Fruit fly (Drosophila melanogaster) whole organism, pupa: Measurements from ENCODE around the gene ind.

Experiments
- CG12605 ChIP-seq: fragments of 200-800 bp; sonication (Bioruptor generic); IDR thresholded peaks from 2 replicates; pipeline ENCODE4 v1.3.6; 2022; ENCODE audit warnings: missing biosample characterization, missing genetic modification characterization
- CG13204 ChIP-seq: fragments of 200-800 bp; sonication (Bioruptor generic); optimal IDR thresholded peaks from 2 replicates; lab custom pipeline; 2018; ENCODE audit warnings: missing biosample characterization, mild to moderate bottlenecking, missing genetic modification characterization, moderate library complexity
- CG34367 ChIP-seq: fragments of 200-800 bp; sonication (Bioruptor generic); optimal IDR thresholded peaks from 2 replicates; lab custom pipeline; 2018; ENCODE audit warnings: missing biosample characterization, mild to moderate bottlenecking, missing genetic modification characterization
- CG9948 ChIP-seq: fragments of 200-800 bp; sonication (Bioruptor generic); optimal IDR thresholded peaks from 2 replicates; lab custom pipeline; 2018; ENCODE audit warnings: missing biosample characterization, mild to moderate bottlenecking, missing genetic modification characterization, moderate library complexity
- Ets98B ChIP-seq: fragments of 200-800 bp; sonication (Bioruptor generic); IDR thresholded peaks from 2 replicates; pipeline ENCODE4 v1.3.6; 2022; ENCODE audit warnings: missing biosample characterization, missing genetic modification characterization
- Pif1A ChIP-seq: fragments of 200-800 bp; sonication (Bioruptor generic); optimal IDR thresholded peaks from 3 replicates; lab custom pipeline; 2016; ENCODE audit warnings: missing biosample characterization, missing genetic modification characterization
- Snoo ChIP-seq: fragments of 200-800 bp; sonication (Bioruptor generic); optimal IDR thresholded peaks from 3 replicates; lab custom pipeline; 2017; ENCODE audit warnings: missing biosample characterization, mild to moderate bottlenecking, missing genetic modification characterization, inconsistent platforms
- fd96Ca ChIP-seq: fragments of 200-800 bp; sonication (Bioruptor generic); IDR thresholded peaks from 3 replicates; pipeline ENCODE4 v1.3.6; 2022; ENCODE audit warnings: missing biosample characterization, missing genetic modification characterization
- rn ChIP-seq: fragments of 200-800 bp; sonication (Bioruptor generic); IDR thresholded peaks from 2 replicates; pipeline ENCODE4 v1.3.6; 2022; ENCODE audit warnings: missing biosample characterization, missing genetic modification characterization

DNA sequence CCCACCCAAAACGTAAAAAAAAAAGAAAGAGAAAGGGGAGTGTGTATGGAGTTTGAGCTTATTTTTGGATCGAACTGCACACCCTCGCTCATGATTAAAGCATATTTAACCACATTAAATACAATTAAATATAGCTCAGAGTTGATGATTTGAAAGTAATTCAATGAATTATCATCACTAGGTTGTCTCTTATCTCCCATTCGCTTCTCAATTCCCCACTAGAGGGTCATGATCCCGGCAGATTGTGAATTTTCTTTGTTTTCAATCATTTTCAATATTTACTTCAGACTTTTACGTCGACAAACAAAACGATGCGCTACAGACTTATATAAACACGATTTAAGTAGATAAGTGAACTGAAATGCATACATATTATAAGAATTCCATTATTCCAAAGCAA lies 32.7 kb upstream of the ind start:
- no peak for TF ChIP-seq CG9948 (tag; lab: Kevin White, UChicago)
- TF ChIP-seq Pif1A (GFP tag; lab: Kevin White, UChicago) = no peak
- no peak for TF ChIP-seq CG34367
- TF ChIP-seq Ets98B = no peak
- no peak for TF ChIP-seq rn
- no peak for TF ChIP-seq Snoo (tag; lab: Kevin White, UChicago)
- TF ChIP-seq CG12605 (GFP tag; lab: Robert Waterston, UW) = no peak
- no peak for TF ChIP-seq fd96Ca (GFP tag; lab: Robert Waterston, UW)
- no peak for TF ChIP-seq CG13204 (GFP tag; lab: Kevin White, UChicago)
